Fruit fly (Drosophila melanogaster): ENCODE results near the gene Rh5.

Gene Rh5

dm6 chr2L:12007853-12008252, at the start of gene Rh5:
Gene Rh5 (plus strand): TSS chr2L:12008153.
- TF ChIP-seq CG11617 (GFP tag; optimal IDR thresholded peaks at IDR 0.05) (no peak), CG14711 (tag; optimal IDR thresholded peaks at IDR 0.05) (no peak), kay (GFP tag; ENCODE audit: borderline replicate concordance) (peak; percentile 17)

- TF ChIP-seq cic (GFP tag; optimal IDR thresholded peaks at IDR 0.05) (no peak), CG7045 (GFP tag; optimal IDR thresholded peaks at IDR 0.05) (no peak), CG12768 (GFP tag; optimal IDR thresholded peaks at IDR 0.05) (no peak), toe (GFP tag; optimal IDR thresholded peaks at IDR 0.05) (no peak), CG11617 (GFP tag; optimal IDR thresholded peaks at IDR 0.05) (no peak), Hr96 (GFP tag; optimal IDR thresholded peaks at IDR 0.05) (no peak), tj (GFP tag; optimal IDR thresholded peaks at IDR 0.05) (no peak), CG14711 (tag; optimal IDR thresholded peaks at IDR 0.05) (no peak), ovo (GFP tag; optimal IDR thresholded peaks at IDR 0.05) (no peak), CG7101 (tag; optimal IDR thresholded peaks at IDR 0.05) (no peak), CG1620 (GFP tag; optimal IDR thresholded peaks at IDR 0.05) (no peak), Clk (GFP tag; optimal IDR thresholded peaks at IDR 0.05) (no peak), bab1 (GFP tag; optimal IDR thresholded peaks at IDR 0.05) (no peak), CG33017 (tag; optimal IDR thresholded peaks at IDR 0.05) (no peak), Mnt (GFP tag; optimal IDR thresholded peaks at IDR 0.05) (no peak), cnc (optimal IDR thresholded peaks at IDR 0.05) (no peak), CG5204 (GFP tag; optimal IDR thresholded peaks at IDR 0.05) (no peak), kay (GFP tag; ENCODE audit: borderline replicate concordance) (no peak)
Measured at dm6 chr2L:11958729-11959128, 49.2 kb upstream of the Rh5 start.

dm6 chr2L:11960909-11961308, 47.0 kb upstream of the Rh5 start:
- no peak for TF ChIP-seq CG1620 (GFP tag; optimal IDR thresholded peaks at IDR 0.05)
- no peak for TF ChIP-seq Crg-1 (GFP tag; optimal IDR thresholded peaks at IDR 0.05)
- no peak for TF ChIP-seq ovo (GFP tag; optimal IDR thresholded peaks at IDR 0.05)
- TF ChIP-seq CG11617 (GFP tag; optimal IDR thresholded peaks at IDR 0.05) = no peak

dm6 chr2L:11963422-11964322, 44.3 kb upstream of the Rh5 start:
- TF ChIP-seq tj (GFP tag; optimal IDR thresholded peaks at IDR 0.05) = peak; percentile 82
- peak; percentile 31 for TF ChIP-seq kay (GFP tag; ENCODE audit: borderline replicate concordance)
- no peak for TF ChIP-seq Mnt (GFP tag; optimal IDR thresholded peaks at IDR 0.05)

- TF ChIP-seq ovo (GFP tag; optimal IDR thresholded peaks at IDR 0.05) = no peak
- no peak for TF ChIP-seq CG14711 (tag; optimal IDR thresholded peaks at IDR 0.05)
- TF ChIP-seq cnc (optimal IDR thresholded peaks at IDR 0.05) = no peak
- no peak for TF ChIP-seq CG12768 (GFP tag; optimal IDR thresholded peaks at IDR 0.05)
- no peak for TF ChIP-seq tj (GFP tag; optimal IDR thresholded peaks at IDR 0.05)
- no peak for TF ChIP-seq CG5204 (GFP tag; optimal IDR thresholded peaks at IDR 0.05)
- TF ChIP-seq Clk (GFP tag; optimal IDR thresholded peaks at IDR 0.05) = no peak
- no peak for TF ChIP-seq CG1620 (GFP tag; optimal IDR thresholded peaks at IDR 0.05)
- TF ChIP-seq kay (GFP tag; ENCODE audit: borderline replicate concordance) = no peak
- TF ChIP-seq CG11617 (GFP tag; optimal IDR thresholded peaks at IDR 0.05) = no peak
- TF ChIP-seq Crg-1 (GFP tag; optimal IDR thresholded peaks at IDR 0.05) = no peak
- no peak for TF ChIP-seq toe (GFP tag; optimal IDR thresholded peaks at IDR 0.05)
- no peak for TF ChIP-seq CG7045 (GFP tag; optimal IDR thresholded peaks at IDR 0.05)
- no peak for TF ChIP-seq Mnt (GFP tag; optimal IDR thresholded peaks at IDR 0.05)
- TF ChIP-seq cic (GFP tag; optimal IDR thresholded peaks at IDR 0.05) = no peak
- no peak for TF ChIP-seq pad (GFP tag; optimal IDR thresholded peaks at IDR 0.05)
- no peak for TF ChIP-seq Hr96 (GFP tag; optimal IDR thresholded peaks at IDR 0.05)
- no peak for TF ChIP-seq CG33017 (tag; optimal IDR thresholded peaks at IDR 0.05)
- no peak for TF ChIP-seq CG7101 (tag; optimal IDR thresholded peaks at IDR 0.05)
Measured at dm6 chr2L:11965610-11966594, 42.1 kb upstream of the Rh5 start.

- no peak for TF ChIP-seq kay (GFP tag; ENCODE audit: borderline replicate concordance)
- TF ChIP-seq bab1 (GFP tag; optimal IDR thresholded peaks at IDR 0.05) = no peak
- TF ChIP-seq CG1620 (GFP tag; optimal IDR thresholded peaks at IDR 0.05) = no peak
- TF ChIP-seq CG14711 (tag; optimal IDR thresholded peaks at IDR 0.05) = no peak
- TF ChIP-seq CG33017 (tag; optimal IDR thresholded peaks at IDR 0.05) = no peak
- no peak for TF ChIP-seq CG7101 (tag; optimal IDR thresholded peaks at IDR 0.05)
Measured at dm6 chr2L:11968581-11969272, 39.2 kb upstream of the Rh5 start.
